Fruit fly (Drosophila melanogaster) whole organism, prepupa: ENCODE results near the gene ohgt.

Source experiments
- Blimp-1 ChIP-seq: fragments of 200-800 bp; sonication (Bioruptor generic); optimal IDR thresholded peaks from 3 replicates; lab custom pipeline; 2017; ENCODE audit warnings: missing biosample characterization, missing genetic modification characterization, mild to moderate bottlenecking, moderate library complexity, missing genetic modification reagents
- CG10631 ChIP-seq: fragments of 200-800 bp; sonication (Bioruptor generic); optimal IDR thresholded peaks from 2 replicates; lab custom pipeline; 2016; ENCODE audit warnings: missing biosample characterization, missing genetic modification characterization
- CG11762 ChIP-seq: fragments of 200-800 bp; sonication (Bioruptor generic); optimal IDR thresholded peaks from 3 replicates; lab custom pipeline; 2016; ENCODE audit warnings: missing biosample characterization, missing genetic modification characterization; ENCODE audit not compliant: insufficient read depth
- CG11902 ChIP-seq: fragments of 200-800 bp; sonication (Bioruptor generic); optimal IDR thresholded peaks from 3 replicates; lab custom pipeline; 2016; ENCODE audit warnings: missing biosample characterization, missing genetic modification characterization
- CG15336 ChIP-seq: fragments of 200-800 bp; sonication (Bioruptor generic); IDR thresholded peaks from 2 replicates; pipeline ENCODE4 v1.3.6; 2022; ENCODE audit warnings: missing biosample characterization, missing genetic modification characterization
- CG16779 ChIP-seq: fragments of 200-800 bp; sonication (Bioruptor generic); optimal IDR thresholded peaks from 3 replicates; lab custom pipeline; 2017; ENCODE audit warnings: missing biosample characterization, mild to moderate bottlenecking, missing genetic modification characterization
- CG3032 ChIP-seq: fragments of 200-800 bp; optimal IDR thresholded peaks from 2 replicates; lab custom pipeline; 2019; ENCODE audit warnings: missing biosample characterization, mild to moderate bottlenecking, missing genetic modification characterization, moderate library complexity
- CG31627 ChIP-seq: fragments of 200-800 bp; sonication (Bioruptor generic); optimal IDR thresholded peaks from 3 replicates; lab custom pipeline; 2016; ENCODE audit warnings: missing biosample characterization, missing genetic modification characterization
- CG32006 ChIP-seq: fragments of 200-800 bp; sonication (Bioruptor generic); optimal IDR thresholded peaks from 3 replicates; lab custom pipeline; 2017; ENCODE audit warnings: missing biosample characterization, mild to moderate bottlenecking, missing genetic modification characterization
- CG3919 ChIP-seq: fragments of 200-800 bp; sonication (Bioruptor generic); optimal IDR thresholded peaks from 3 replicates; lab custom pipeline; 2016; ENCODE audit warnings: missing biosample characterization, missing genetic modification characterization
- CG4318 ChIP-seq: fragments of 200-800 bp; sonication (Bioruptor generic); optimal IDR thresholded peaks from 3 replicates; lab custom pipeline; 2017; ENCODE audit warnings: missing biosample characterization, mild to moderate bottlenecking, missing genetic modification characterization
- CG6163 ChIP-seq: fragments of 200-800 bp; sonication (Bioruptor generic); IDR thresholded peaks from 3 replicates; pipeline ENCODE4 v1.3.6; 2022; ENCODE audit warnings: missing biosample characterization, missing genetic modification characterization
- CG6276 ChIP-seq: fragments of 200-800 bp; sonication (Bioruptor generic); optimal IDR thresholded peaks from 2 replicates; lab custom pipeline; 2017; ENCODE audit warnings: missing biosample characterization, mild to moderate bottlenecking, missing genetic modification characterization
- CG6792 ChIP-seq: fragments of 200-800 bp; sonication (Bioruptor generic); optimal IDR thresholded peaks from 3 replicates; lab custom pipeline; 2016; ENCODE audit warnings: missing biosample characterization, missing genetic modification characterization
- CG6808 ChIP-seq: fragments of 200-800 bp; sonication (Bioruptor generic); optimal IDR thresholded peaks from 3 replicates; lab custom pipeline; 2017; ENCODE audit warnings: missing biosample characterization, missing genetic modification characterization, mild to moderate bottlenecking, moderate library complexity, missing genetic modification reagents
- CG6854 ChIP-seq: fragments of 200-800 bp; sonication (Bioruptor generic); optimal IDR thresholded peaks from 2 replicates; lab custom pipeline; 2017; ENCODE audit warnings: missing biosample characterization, mild to moderate bottlenecking, missing genetic modification characterization
- CG7368 ChIP-seq: fragments of 200-800 bp; sonication (Bioruptor generic); optimal IDR thresholded peaks from 3 replicates; lab custom pipeline; 2016; ENCODE audit warnings: missing biosample characterization, missing genetic modification characterization
- CG8319 ChIP-seq: fragments of 200-800 bp; sonication (Bioruptor generic); optimal IDR thresholded peaks from 3 replicates; lab custom pipeline; 2016; ENCODE audit warnings: missing biosample characterization, missing genetic modification characterization
- Eip93F ChIP-seq: fragments of 200-800 bp; sonication (Bioruptor generic); optimal IDR thresholded peaks from 2 replicates; lab custom pipeline; 2016; ENCODE audit warnings: missing biosample characterization, mild to moderate bottlenecking, missing genetic modification characterization
- Ets21C ChIP-seq: fragments of 200-800 bp; sonication (Bioruptor generic); optimal IDR thresholded peaks from 3 replicates; lab custom pipeline; 2016; ENCODE audit warnings: missing biosample characterization, missing genetic modification characterization
- Ets96B ChIP-seq: fragments of 200-800 bp; optimal IDR thresholded peaks from 2 replicates; lab custom pipeline; 2019; ENCODE audit warnings: missing biosample characterization, mild to moderate bottlenecking, missing genetic modification characterization, moderate library complexity
- Gug ChIP-seq: fragments of 200-800 bp; sonication (Bioruptor generic); IDR thresholded peaks from 2 replicates; pipeline ENCODE4 v1.3.6; 2022; ENCODE audit warnings: missing biosample characterization, missing genetic modification characterization
- Hr38 ChIP-seq: sonication (Bioruptor generic); optimal IDR thresholded peaks from 2 replicates; lab custom pipeline; 2016; ENCODE audit warnings: missing biosample characterization, missing genetic modification characterization
- Hr39 ChIP-seq: fragments of 200-800 bp; sonication (Bioruptor generic); optimal IDR thresholded peaks from 2 replicates; lab custom pipeline; 2016; ENCODE audit warnings: missing biosample characterization, missing genetic modification characterization
- Hr4 ChIP-seq: fragments of 200-800 bp; sonication (Bioruptor generic); optimal IDR thresholded peaks from 3 replicates; lab custom pipeline; 2016; ENCODE audit warnings: missing biosample characterization, missing genetic modification characterization
- OdsH ChIP-seq: fragments of 200-800 bp; sonication (Bioruptor generic); optimal IDR thresholded peaks from 3 replicates; lab custom pipeline; 2016; ENCODE audit warnings: missing biosample characterization, missing genetic modification characterization
- Smox ChIP-seq: fragments of 200-800 bp; sonication (Bioruptor generic); optimal IDR thresholded peaks from 3 replicates; lab custom pipeline; 2016; ENCODE audit warnings: missing biosample characterization, missing genetic modification characterization
- Sox14 ChIP-seq: fragments of 200-800 bp; sonication (Bioruptor generic); optimal IDR thresholded peaks from 3 replicates; lab custom pipeline; 2016; ENCODE audit warnings: missing biosample characterization, missing genetic modification characterization
- Sox15 ChIP-seq: fragments of 200-800 bp; sonication (Bioruptor generic); optimal IDR thresholded peaks from 3 replicates; lab custom pipeline; 2016; ENCODE audit warnings: missing biosample characterization, missing genetic modification characterization
- acj6 ChIP-seq: fragments of 200-800 bp; sonication (Bioruptor generic); optimal IDR thresholded peaks from 3 replicates; lab custom pipeline; 2016; ENCODE audit warnings: missing biosample characterization, missing genetic modification characterization
- cyc ChIP-seq: fragments of 200-800 bp; sonication (Bioruptor generic); optimal IDR thresholded peaks from 3 replicates; lab custom pipeline; 2016; ENCODE audit warnings: missing biosample characterization, missing genetic modification characterization
- dac ChIP-seq: fragments of 200-800 bp; sonication (Bioruptor generic); optimal IDR thresholded peaks from 2 replicates; lab custom pipeline; 2017; ENCODE audit warnings: missing biosample characterization, mild to moderate bottlenecking, missing genetic modification characterization
- eg ChIP-seq: fragments of 200-800 bp; sonication (Bioruptor generic); IDR thresholded peaks from 3 replicates; pipeline ENCODE4 v1.3.6; 2022; ENCODE audit warnings: missing biosample characterization, missing genetic modification characterization
- esn ChIP-seq: fragments of 200-800 bp; sonication (Bioruptor generic); optimal IDR thresholded peaks from 2 replicates; lab custom pipeline; 2016; ENCODE audit warnings: missing biosample characterization, mild to moderate bottlenecking, missing genetic modification characterization, moderate library complexity
- fd85E ChIP-seq: fragments of 200-800 bp; sonication (Bioruptor generic); optimal IDR thresholded peaks from 3 replicates; lab custom pipeline; 2016; ENCODE audit warnings: missing biosample characterization, missing genetic modification characterization
- fkh ChIP-seq: fragments of 200-800 bp; sonication (Bioruptor generic); optimal IDR thresholded peaks from 3 replicates; lab custom pipeline; 2017; ENCODE audit warnings: missing biosample characterization, mild to moderate bottlenecking, missing genetic modification characterization, moderate library complexity
- lz ChIP-seq: fragments of 200-800 bp; sonication (Bioruptor generic); optimal IDR thresholded peaks from 3 replicates; lab custom pipeline; 2016; ENCODE audit warnings: missing biosample characterization, missing genetic modification characterization
- net ChIP-seq: fragments of 200-800 bp; sonication (Bioruptor generic); optimal IDR thresholded peaks from 3 replicates; lab custom pipeline; 2016; ENCODE audit warnings: missing biosample characterization, missing genetic modification characterization
- salr ChIP-seq, 2 experiments: fragments of 200-800 bp; sonication (Bioruptor generic); optimal IDR thresholded peaks; 3 replicates each; lab custom pipeline; 2016 to 2018; ENCODE audit warnings: missing biosample characterization in 2 of 2, missing genetic modification characterization in 2 of 2, mild to moderate bottlenecking in 1 of 2
- spab ChIP-seq: fragments of 200-800 bp; sonication (Bioruptor generic); optimal IDR thresholded peaks from 2 replicates; lab custom pipeline; 2017; ENCODE audit warnings: missing biosample characterization, mild to moderate bottlenecking, missing genetic modification characterization, missing genetic modification reagents
- svp ChIP-seq: fragments of 200-800 bp; sonication (Bioruptor generic); peaks from one replicate; lab custom pipeline; 2016; ENCODE audit warnings: missing biosample characterization, missing genetic modification characterization
- topi ChIP-seq: fragments of 200-800 bp; sonication (Bioruptor generic); optimal IDR thresholded peaks from 3 replicates; lab custom pipeline; 2016; ENCODE audit warnings: missing biosample characterization, missing genetic modification characterization
- vri ChIP-seq: fragments of 200-800 bp; sonication (Bioruptor generic); optimal IDR thresholded peaks from 3 replicates; lab custom pipeline; 2016; ENCODE audit warnings: missing biosample characterization, mild to moderate bottlenecking, missing genetic modification characterization

Gene ohgt

DNA sequence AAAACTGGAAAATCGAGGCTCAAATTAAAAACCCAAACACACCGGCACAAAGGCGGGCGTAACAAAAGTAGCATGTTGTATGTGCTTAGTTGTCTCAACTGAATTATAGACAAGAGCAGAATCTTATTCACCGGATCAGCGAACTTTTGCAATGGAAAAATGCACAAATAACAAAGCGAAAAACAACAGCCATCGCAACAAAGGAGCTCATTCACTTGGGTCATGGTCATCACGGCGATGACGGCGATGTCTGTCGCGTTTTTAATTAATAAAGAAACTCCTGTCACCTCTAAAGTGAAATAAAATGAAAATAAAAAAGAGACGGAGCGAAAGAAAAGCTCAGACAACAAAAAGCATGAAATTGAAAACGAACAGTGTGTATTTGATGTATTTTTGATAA, 9.8 kb upstream of the ohgt start (continued):
- no peak for TF ChIP-seq acj6 (GFP tag; lab: Kevin White, UChicago)
- no peak for TF ChIP-seq net (GFP tag; lab: Kevin White, UChicago)
- no peak for TF ChIP-seq vri (GFP tag; lab: Kevin White, UChicago)
- no peak for TF ChIP-seq CG32006 (GFP tag; lab: Kevin White, UChicago)
- no peak for TF ChIP-seq eg (GFP tag; lab: Robert Waterston, UW)
- TF ChIP-seq Sox14 (GFP tag; lab: Kevin White, UChicago): peak; percentile 66

- TF ChIP-seq vri (GFP tag; lab: Kevin White, UChicago) (peak; percentile 59), CG15336 (GFP tag; lab: Robert Waterston, UW) (no peak), Eip93F (peak; percentile 60), svp (GFP tag; lab: Kevin White, UChicago) (peak; percentile 97), CG4318 (GFP tag; lab: Kevin White, UChicago) (no peak), CG11902 (no peak)
- TF ChIP-seq, all 60 proteins: peak for 3
These were observed 8.5 kb upstream of the ohgt start for dm6 chr3R:10040505-10040904.

dm6 chr3R:10042024-10042663, 6.9 kb upstream of the ohgt start:
- TF ChIP-seq spab (no peak), CG10631 (GFP tag; lab: Kevin White, UChicago) (no peak), fkh (peak; percentile 22), esn (GFP tag; lab: Kevin White, UChicago) (peak; percentile 9), CG6163 (GFP tag; lab: Robert Waterston, UW) (peak; percentile 11; the same call in 1 of the 3 replicates)

DNA sequence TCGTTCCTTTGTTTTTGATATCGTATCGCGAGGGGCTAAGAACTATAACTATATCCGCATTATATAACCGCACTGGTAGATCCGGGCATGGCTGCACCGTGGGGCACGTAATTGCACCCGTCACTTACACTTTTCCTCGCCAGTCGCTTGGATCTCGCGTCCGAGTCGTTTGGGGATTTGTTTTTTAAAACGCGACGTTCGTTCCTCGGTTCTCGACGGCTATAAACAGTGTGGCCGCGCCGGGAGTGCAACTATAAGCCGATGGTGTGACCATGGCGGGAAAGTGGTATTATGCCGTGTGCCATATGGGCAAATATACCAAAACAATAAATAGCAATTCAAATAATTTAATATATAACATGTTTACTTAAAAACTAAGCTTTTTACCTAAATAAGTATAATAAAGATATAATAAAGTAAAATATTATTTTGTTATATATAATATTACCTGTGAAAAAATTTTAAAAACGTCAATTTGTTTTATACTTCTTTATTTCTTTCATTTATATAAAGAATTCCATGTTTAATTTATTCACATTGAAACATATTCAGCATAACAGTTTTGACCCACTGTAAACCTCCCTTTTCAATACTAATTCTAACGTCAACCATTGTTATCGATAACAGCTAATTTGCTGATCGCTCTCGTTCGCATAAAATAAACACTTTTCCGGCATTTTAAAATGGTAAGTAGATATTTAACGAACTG, 6.2 kb upstream of the ohgt start, which contains the start of the genes Mical and CG3909:
Gene Mical (minus strand): TSS at position 232 of the 709 bp plus-strand sequence.
Gene CG3909 (plus strand): TSS at position 607 of the 709 bp plus-strand sequence.
- peak; percentile 78 for TF ChIP-seq CG6792 (GFP tag; lab: Kevin White, UChicago)
- TF ChIP-seq esn (GFP tag; lab: Kevin White, UChicago): peak; percentile 81
- TF ChIP-seq CG6163 (GFP tag; lab: Robert Waterston, UW): peak; percentile 85
- peak; percentile 89 for TF ChIP-seq svp (GFP tag; lab: Kevin White, UChicago)
- TF ChIP-seq Smox: peak; percentile 68
- TF ChIP-seq CG3032: peak; percentile 86
- TF ChIP-seq Ets21C: peak; percentile 43
- TF ChIP-seq net (GFP tag; lab: Kevin White, UChicago): peak; percentile 68
- TF ChIP-seq CG6808 (GFP tag; lab: Kevin White, UChicago): peak; percentile 24
- TF ChIP-seq Gug (GFP tag; lab: Robert Waterston, UW): peak; percentile 76
- TF ChIP-seq cyc (GFP tag; lab: Kevin White, UChicago): peak; percentile 74
- no peak for TF ChIP-seq Hr38 (GFP tag; lab: Kevin White, UChicago)
- no peak for TF ChIP-seq CG6854 (GFP tag; lab: Kevin White, UChicago)
- peak; percentile 73 for TF ChIP-seq CG31627 (GFP tag; lab: Kevin White, UChicago)
- TF ChIP-seq acj6 (GFP tag; lab: Kevin White, UChicago): peak; percentile 75
- peak; percentile 69 for TF ChIP-seq Hr4 (GFP tag; lab: Kevin White, UChicago)
- TF ChIP-seq lz: peak; percentile 66
- peak; percentile 71 for TF ChIP-seq CG11762
- peak; percentile 69 for TF ChIP-seq vri (GFP tag; lab: Kevin White, UChicago)
- peak in 1 of 2 experiments; percentile 82 for TF ChIP-seq salr (GFP tag; optimal IDR thresholded peaks at IDR 0.05; lab: Kevin White, UChicago)
- no peak for TF ChIP-seq CG6276 (GFP tag; lab: Kevin White, UChicago)
- TF ChIP-seq Blimp-1: peak; percentile 39
- no peak for TF ChIP-seq fd85E (GFP tag; lab: Kevin White, UChicago)
- TF ChIP-seq topi (GFP tag; lab: Kevin White, UChicago): peak; percentile 60
- TF ChIP-seq Sox15 (GFP tag; lab: Kevin White, UChicago): peak; percentile 60
- TF ChIP-seq Ets96B (tag; lab: Kevin White, UChicago): peak; percentile 82
- TF ChIP-seq CG32006 (GFP tag; lab: Kevin White, UChicago): peak; percentile 74
- TF ChIP-seq CG7368 (GFP tag; lab: Kevin White, UChicago): peak; percentile 80
- peak; percentile 45 for TF ChIP-seq Eip93F
- TF ChIP-seq CG3919 (GFP tag; lab: Kevin White, UChicago): peak; percentile 76
- TF ChIP-seq OdsH: peak; percentile 83
- TF ChIP-seq CG16779: peak; percentile 62
- TF ChIP-seq dac (GFP tag; lab: Kevin White, UChicago): no peak
- peak; percentile 69 for TF ChIP-seq Hr39 (GFP tag; lab: Kevin White, UChicago)
- TF ChIP-seq CG8319: peak; percentile 18
